Worm (Caenorhabditis elegans) whole organism, young adult: Measurements from ENCODE around the gene dmd-4.

Experiments used
- B0261.1 ChIP-seq: sonication (generic microtip); optimal IDR thresholded peaks from 2 replicates; lab custom pipeline; 2016; ENCODE audit warnings: mild to moderate bottlenecking, missing genetic modification characterization, moderate library complexity, missing compliant biosample characterization
- B0336.3 ChIP-seq: fragments of 200-800 bp; sonication (Bioruptor generic); IDR thresholded peaks from 2 replicates; pipeline ENCODE4 v1.3.6; 2022; ENCODE audit warnings: missing genetic modification characterization, missing compliant biosample characterization
- C06A6.2 ChIP-seq: fragments of 200-800 bp; sonication (Bioruptor generic); conservative IDR thresholded peaks from 2 replicates; pipeline ENCODE4 v1.3.6; 2022; ENCODE audit warnings: missing genetic modification characterization, missing compliant biosample characterization
- F37B4.10 ChIP-seq: fragments of 200-800 bp; sonication (Bioruptor generic); IDR thresholded peaks from 2 replicates; pipeline ENCODE4 v1.3.6; 2022; ENCODE audit warnings: missing genetic modification characterization, missing compliant biosample characterization
- F55B11.4 ChIP-seq: sonication (generic microtip); optimal IDR thresholded peaks from 2 replicates; lab custom pipeline; 2016; ENCODE audit warnings: missing compliant biosample characterization, missing genetic modification characterization, borderline replicate concordance; ENCODE audit not compliant: insufficient read depth
- F57C9.4 ChIP-seq: sonication (generic microtip); optimal IDR thresholded peaks from 2 replicates; lab custom pipeline; 2017; ENCODE audit warnings: mild to moderate bottlenecking, missing genetic modification characterization, missing compliant biosample characterization
- K12H6.12 ChIP-seq: fragments of 200-800 bp; sonication (Bioruptor generic); optimal IDR thresholded peaks from 2 replicates; lab custom pipeline; 2018; ENCODE audit warnings: mild to moderate bottlenecking, missing genetic modification characterization, missing compliant biosample characterization
- T26A5.8 ChIP-seq: sonication (generic microtip); optimal IDR thresholded peaks from 2 replicates; lab custom pipeline; 2016; ENCODE audit warnings: missing genetic modification characterization, missing compliant biosample characterization
- Y53F4B.3 ChIP-seq: fragments of 200-800 bp; sonication (Bioruptor generic); IDR thresholded peaks from 2 replicates; pipeline ENCODE4 v1.3.6; 2022; ENCODE audit warnings: missing genetic modification reagents, missing genetic modification characterization, missing compliant biosample characterization
- Y53G8AR.9 ChIP-seq: fragments of 200-800 bp; sonication (Bioruptor generic); conservative IDR thresholded peaks from 2 replicates; pipeline ENCODE4 v1.3.6; 2022; ENCODE audit warnings: missing genetic modification reagents, missing genetic modification characterization, missing compliant biosample characterization
- Y67H2A.10 ChIP-seq: fragments of 200-800 bp; sonication (Bioruptor generic); conservative IDR thresholded peaks from 2 replicates; pipeline ENCODE4 v1.3.6; 2022; ENCODE audit warnings: missing genetic modification reagents, missing genetic modification characterization, missing compliant biosample characterization
- ZK185.1 ChIP-seq: sonication (generic microtip); optimal IDR thresholded peaks from 2 replicates; lab custom pipeline; 2016; ENCODE audit warnings: mild to moderate bottlenecking, missing genetic modification characterization, missing compliant biosample characterization; ENCODE audit not compliant: poor library complexity, severe bottlenecking
- akir-1 ChIP-seq: fragments of 200-800 bp; sonication (Bioruptor generic); optimal IDR thresholded peaks from 2 replicates; lab custom pipeline; 2018; ENCODE audit warnings: mild to moderate bottlenecking, missing genetic modification characterization, moderate library complexity, missing compliant biosample characterization
- attf-5 ChIP-seq: fragments of 200-800 bp; sonication (Bioruptor generic); optimal IDR thresholded peaks from 2 replicates; lab custom pipeline; 2018; ENCODE audit warnings: mild to moderate bottlenecking, missing genetic modification characterization, missing compliant biosample characterization
- ccch-3 ChIP-seq: fragments of 200-800 bp; sonication (Bioruptor generic); optimal IDR thresholded peaks from 2 replicates; lab custom pipeline; 2018; ENCODE audit warnings: mild to moderate bottlenecking, missing genetic modification characterization, missing compliant biosample characterization
- ceh-91 ChIP-seq: fragments of 200-800 bp; sonication (Bioruptor generic); IDR thresholded peaks from 2 replicates; pipeline ENCODE4 v1.3.6; 2022; ENCODE audit warnings: missing genetic modification reagents, missing genetic modification characterization, missing compliant biosample characterization
- dox-1 ChIP-seq: fragments of 200-800 bp; sonication (Bioruptor generic); IDR thresholded peaks from 2 replicates; pipeline ENCODE4 v1.3.6; 2022; ENCODE audit warnings: missing genetic modification reagents, missing genetic modification characterization, missing compliant biosample characterization
- dpl-1 ChIP-seq: fragments of 150-350 bp; optimal IDR thresholded peaks from 2 replicates; lab custom pipeline; 2014; ENCODE audit warnings: missing biosample characterization, missing genetic modification reagents, missing genetic modification characterization
- egrh-3 ChIP-seq: fragments of 200-800 bp; sonication (Bioruptor generic); IDR thresholded peaks from 2 replicates; pipeline ENCODE4 v1.3.6; 2022; ENCODE audit warnings: missing genetic modification reagents, missing genetic modification characterization, missing compliant biosample characterization
- him-1 ChIP-seq: sonication (generic microtip); optimal IDR thresholded peaks from 2 replicates; lab custom pipeline; 2016; ENCODE audit warnings: missing genotype, missing genetic modification reagents, missing genetic modification characterization, missing compliant biosample characterization
- hlh-26 ChIP-seq: fragments of 200-800 bp; sonication (Bioruptor generic); conservative IDR thresholded peaks from 2 replicates; pipeline ENCODE4 v1.3.6; 2022; ENCODE audit warnings: missing genetic modification reagents, missing genetic modification characterization, missing compliant biosample characterization
- hmg-1.2 ChIP-seq: fragments of 200-800 bp; sonication (Bioruptor generic); IDR thresholded peaks from 2 replicates; pipeline ENCODE4 v1.3.6; 2022; ENCODE audit warnings: missing genetic modification reagents, missing genetic modification characterization, missing compliant biosample characterization
- let-526 ChIP-seq: fragments of 200-800 bp; sonication (Bioruptor generic); IDR thresholded peaks from 2 replicates; pipeline ENCODE4 v1.3.6; 2022; ENCODE audit warnings: missing genetic modification reagents, missing genetic modification characterization, missing compliant biosample characterization
- lin-54 ChIP-seq: fragments of 200-800 bp; sonication (Bioruptor generic); optimal IDR thresholded peaks from 2 replicates; lab custom pipeline; 2018; ENCODE audit warnings: mild to moderate bottlenecking, missing genetic modification characterization, missing compliant biosample characterization
- lsy-27 ChIP-seq: sonication (generic microtip); optimal IDR thresholded peaks from 2 replicates; lab custom pipeline; 2017; ENCODE audit warnings: missing genetic modification characterization, mild to moderate bottlenecking, missing compliant biosample characterization, antibody characterized with exemption, missing genotype, borderline replicate concordance; ENCODE audit not compliant: insufficient read depth
- madf-6 ChIP-seq: fragments of 200-800 bp; sonication (Bioruptor generic); IDR thresholded peaks from 2 replicates; pipeline ENCODE4 v1.3.6; 2022; ENCODE audit warnings: missing genetic modification reagents, missing genetic modification characterization, missing compliant biosample characterization
- mcd-1 ChIP-seq: fragments of 200-800 bp; sonication (Bioruptor generic); IDR thresholded peaks from 2 replicates; pipeline ENCODE4 v1.3.6; 2022; ENCODE audit warnings: missing genetic modification reagents, missing genetic modification characterization, missing compliant biosample characterization
- nfyb-1 ChIP-seq: fragments of 200-800 bp; sonication (Bioruptor generic); IDR thresholded peaks from 2 replicates; pipeline ENCODE4 v1.3.6; 2022; ENCODE audit warnings: missing genetic modification reagents, missing genetic modification characterization, missing compliant biosample characterization
- nhr-120 ChIP-seq: fragments of 200-800 bp; sonication (Bioruptor generic); IDR thresholded peaks from 2 replicates; pipeline ENCODE4 v1.3.6; 2022; ENCODE audit warnings: missing genetic modification characterization, missing compliant biosample characterization
- nhr-179 ChIP-seq: sonication (generic microtip); optimal IDR thresholded peaks from 2 replicates; lab custom pipeline; 2016; ENCODE audit warnings: mild to moderate bottlenecking, missing genetic modification characterization, missing compliant biosample characterization
- pbrm-1 ChIP-seq: fragments of 200-800 bp; sonication (Bioruptor generic); IDR thresholded peaks from 2 replicates; pipeline ENCODE4 v1.3.6; 2022; ENCODE audit warnings: missing genetic modification reagents, missing genetic modification characterization, missing compliant biosample characterization
- rcor-1 ChIP-seq: fragments of 200-800 bp; sonication (Bioruptor generic); IDR thresholded peaks from 2 replicates; pipeline ENCODE4 v1.3.6; 2022; ENCODE audit warnings: missing genetic modification reagents, missing genetic modification characterization, missing compliant biosample characterization
- snpc-1.3 ChIP-seq: sonication (generic microtip); optimal IDR thresholded peaks from 2 replicates; lab custom pipeline; 2017; ENCODE audit warnings: missing genetic modification characterization, mild to moderate bottlenecking, missing compliant biosample characterization, antibody characterized with exemption, moderate library complexity, missing genotype, missing genetic modification reagents; ENCODE audit not compliant: insufficient read depth
- snpc-3.4 ChIP-seq: sonication (generic microtip); optimal IDR thresholded peaks from 2 replicates; lab custom pipeline; 2017; ENCODE audit warnings: missing genetic modification characterization, mild to moderate bottlenecking, missing compliant biosample characterization, antibody characterized with exemption, moderate library complexity, missing genotype, missing genetic modification reagents
- sptf-2 ChIP-seq: fragments of 200-800 bp; sonication (Bioruptor generic); optimal IDR thresholded peaks from 2 replicates; lab custom pipeline; 2018; ENCODE audit warnings: mild to moderate bottlenecking, missing genetic modification characterization, missing compliant biosample characterization
- tlf-1 ChIP-seq: fragments of 200-800 bp; sonication (Bioruptor generic); optimal IDR thresholded peaks from 2 replicates; lab custom pipeline; 2018; ENCODE audit warnings: mild to moderate bottlenecking, missing genetic modification characterization, missing compliant biosample characterization
- unc-62 ChIP-seq: fragments of 150-350 bp; optimal IDR thresholded peaks from 2 replicates; lab custom pipeline; 2014; ENCODE audit warnings: missing biosample characterization, missing genetic modification reagents, missing genetic modification characterization
- xnd-1 ChIP-seq: sonication (generic microtip); optimal IDR thresholded peaks from 2 replicates; lab custom pipeline; 2016; ENCODE audit warnings: missing genotype, missing genetic modification reagents, missing genetic modification characterization, missing compliant biosample characterization
- zim-3 ChIP-seq: sonication (generic microtip); optimal IDR thresholded peaks from 2 replicates; lab custom pipeline; 2017; ENCODE audit warnings: mild to moderate bottlenecking, missing genetic modification characterization, moderate library complexity, missing compliant biosample characterization
- ztf-26 ChIP-seq: sonication (generic microtip); optimal IDR thresholded peaks from 2 replicates; lab custom pipeline; 2017; ENCODE audit warnings: missing genetic modification characterization, missing compliant biosample characterization
- ztf-3 ChIP-seq: fragments of 200-800 bp; sonication (Bioruptor generic); optimal IDR thresholded peaks from 2 replicates; lab custom pipeline; 2018; ENCODE audit warnings: mild to moderate bottlenecking, missing genetic modification characterization, missing compliant biosample characterization

Gene dmd-4

DNA sequence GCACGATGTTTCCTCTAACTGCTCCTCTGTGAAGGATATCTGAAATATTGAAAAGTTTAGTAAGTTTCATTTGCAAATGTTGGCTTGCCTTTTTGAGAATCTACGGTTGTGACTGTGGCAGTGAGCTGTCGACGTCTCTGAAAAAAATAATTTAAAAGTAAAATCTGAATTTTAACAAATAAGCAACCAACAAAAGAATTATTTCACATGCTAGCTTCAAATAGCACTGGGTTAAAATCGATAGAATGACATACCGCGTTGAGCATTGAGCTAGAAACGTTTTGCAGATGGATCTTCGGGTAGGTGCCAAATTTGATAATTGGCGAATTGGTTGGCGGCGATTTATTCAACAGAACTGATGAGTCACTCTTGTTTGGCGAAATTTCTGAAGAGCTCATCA lies 10.1 kb upstream of the dmd-4 start, which contains the start of gene F31F6.2:
F31F6.2 (minus strand) TSS at position 101 of the 400 bp plus-strand sequence.
- TF ChIP-seq xnd-1 (no peak), C06A6.2 (GFP tag; lab: Robert Waterston, UW) (no peak), snpc-1.3 (tag; lab: Kevin White, UChicago) (no peak), tlf-1 (GFP tag; lab: Kevin White, UChicago) (no peak), nhr-120 (GFP tag; lab: Robert Waterston, UW) (no peak), F37B4.10 (no peak), Y53G8AR.9 (GFP tag; lab: Robert Waterston, UW) (no peak), mcd-1 (no peak), F57C9.4 (tag; lab: Kevin White, UChicago) (no peak), rcor-1 (GFP tag; lab: Robert Waterston, UW) (no peak), let-526 (GFP tag; lab: Robert Waterston, UW) (no peak), ztf-26 (tag; lab: Kevin White, UChicago) (no peak), nhr-179 (tag; lab: Kevin White, UChicago) (no peak), ceh-91 (GFP tag; lab: Robert Waterston, UW) (no peak), hlh-26 (GFP tag; lab: Robert Waterston, UW) (no peak)

DNA sequence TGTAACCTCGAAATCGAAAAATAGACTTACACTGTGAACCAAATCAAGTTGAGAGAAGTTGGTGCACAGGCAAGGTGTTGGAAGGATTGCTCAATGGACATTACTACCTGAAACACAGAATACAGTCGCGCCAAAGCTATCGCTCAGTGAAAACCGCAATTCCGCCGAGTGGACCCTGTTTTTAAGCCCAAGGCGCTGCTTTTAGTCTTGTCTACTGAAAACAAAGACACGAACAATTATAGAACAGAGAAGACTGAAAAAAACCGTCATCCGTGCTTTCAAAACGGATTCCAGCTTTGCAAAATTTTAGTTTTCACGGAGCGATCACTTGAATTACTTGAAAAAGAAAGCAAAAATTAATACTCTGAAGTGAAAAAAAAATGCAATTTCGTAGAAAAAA lies 6.5 kb upstream of the dmd-4 start, which contains the start of gene F31F6.1:
F31F6.1 (minus strand) TSS at position 101 of the 400 bp plus-strand sequence.
- no peak for TF ChIP-seq egrh-3
- no peak for TF ChIP-seq him-1 (tag; lab: Kevin White, UChicago)
- TF ChIP-seq sptf-2 (GFP tag; lab: Kevin White, UChicago): no peak
- TF ChIP-seq ztf-26 (tag; lab: Kevin White, UChicago): no peak
- TF ChIP-seq lsy-27 (tag; lab: Kevin White, UChicago): no peak
- no peak for TF ChIP-seq tlf-1 (GFP tag; lab: Kevin White, UChicago)
- no peak for TF ChIP-seq hmg-1.2 (GFP tag; lab: Robert Waterston, UW)
- TF ChIP-seq nfyb-1 (GFP tag; lab: Robert Waterston, UW): no peak
- TF ChIP-seq zim-3 (tag; lab: Kevin White, UChicago): no peak
- TF ChIP-seq dpl-1 (GFP tag; lab: Kevin White, UChicago): no peak
- TF ChIP-seq K12H6.12 (tag; lab: Kevin White, UChicago): no peak
- no peak for TF ChIP-seq snpc-3.4 (tag; lab: Kevin White, UChicago)
- no peak for TF ChIP-seq ccch-3 (GFP tag; lab: Kevin White, UChicago)
- no peak for TF ChIP-seq B0261.1 (tag; lab: Kevin White, UChicago)
- TF ChIP-seq ztf-3 (GFP tag; lab: Kevin White, UChicago): no peak

DNA sequence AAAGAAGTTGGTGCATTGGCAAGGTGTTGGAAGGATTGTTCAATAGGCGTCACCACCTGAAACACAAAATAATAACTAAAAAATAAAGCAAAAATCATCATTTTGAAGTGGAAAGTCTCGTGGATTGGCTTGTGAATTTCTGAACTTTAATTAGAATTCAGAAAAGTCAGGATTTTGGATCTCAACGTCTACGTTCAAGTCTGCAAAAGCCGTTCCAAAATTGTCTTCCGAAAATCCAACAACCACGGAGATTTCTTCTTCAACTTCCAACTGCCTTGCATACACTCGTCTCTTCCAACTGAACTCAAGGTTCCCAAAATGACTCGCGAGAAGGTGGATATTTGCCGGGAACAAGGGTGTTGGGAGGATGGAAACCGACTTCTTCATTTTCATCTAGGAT lies 4.1 kb upstream of the dmd-4 start, which contains the start of gene C27C12.3:
C27C12.3 (minus strand) TSS at position 101 of the 400 bp plus-strand sequence.
- no peak for TF ChIP-seq attf-5 (GFP tag; lab: Kevin White, UChicago)
- TF ChIP-seq F55B11.4: no peak
- no peak for TF ChIP-seq ZK185.1 (tag; lab: Kevin White, UChicago)
- no peak for TF ChIP-seq lsy-27 (tag; lab: Kevin White, UChicago)
- no peak for TF ChIP-seq lin-54 (GFP tag; lab: Kevin White, UChicago)
- TF ChIP-seq unc-62 (GFP tag; lab: Kevin White, UChicago): no peak
- TF ChIP-seq Y67H2A.10: no peak
- no peak for TF ChIP-seq madf-6 (GFP tag; lab: Robert Waterston, UW)
- TF ChIP-seq pbrm-1: no peak
- TF ChIP-seq T26A5.8 (tag; lab: Kevin White, UChicago): no peak
- TF ChIP-seq nhr-120 (GFP tag; lab: Robert Waterston, UW): no peak
- TF ChIP-seq Y53F4B.3 (GFP tag; lab: Robert Waterston, UW): no peak
- TF ChIP-seq akir-1 (GFP tag; lab: Kevin White, UChicago): no peak
- TF ChIP-seq B0336.3 (GFP tag; lab: Robert Waterston, UW): no peak
- TF ChIP-seq dox-1: no peak
- TF ChIP-seq, all 124 proteins: peak for 0
